Comparison of ENCODE assay signal across 6 fruit fly cellular contexts in the genomic region with DNA sequence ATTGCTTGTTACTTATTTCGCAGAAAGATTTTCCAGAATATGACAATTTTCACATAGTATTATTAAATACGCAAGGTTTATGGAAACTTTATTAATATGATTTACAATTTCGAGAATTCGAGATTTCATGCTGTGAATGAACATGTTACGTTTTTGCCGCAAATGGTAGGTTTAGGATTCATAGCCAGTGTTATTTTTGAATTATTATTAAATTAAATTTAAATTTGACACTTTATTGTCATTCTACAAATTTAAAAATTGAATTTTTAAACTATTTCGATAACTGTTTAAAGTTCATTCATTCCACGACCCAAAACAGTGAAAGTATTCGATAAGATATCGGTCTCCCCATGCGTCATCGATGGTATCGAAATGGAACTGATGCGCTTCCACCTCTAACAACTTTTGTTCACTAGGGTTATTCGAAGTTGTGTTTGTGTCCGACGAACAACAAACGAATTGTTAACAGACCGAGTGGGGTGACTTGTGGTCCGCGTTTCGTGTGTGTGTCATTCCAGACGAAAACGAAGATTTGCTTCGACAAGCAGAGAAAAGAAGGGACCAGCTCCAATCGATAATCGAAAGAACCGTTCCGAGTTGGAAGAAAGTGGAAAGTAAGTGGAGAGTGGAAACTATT.
TF ChIP-seq lines count a peak whose summit lies in the region.

TSS of gene CG32313 (minus strand) at position 51 of the 637 bp plus-strand sequence.
TSS of gene Pcyt1 (plus strand) at position 400 of the 637 bp plus-strand sequence.

- TF ChIP-seq CTCF in whole organism, embryonic (GFP tag; optimal IDR thresholded peaks at IDR 0.05; lab: Kevin White, UChicago) = no peak

TF ChIP-seq in Kc167, 6 proteins besides CTCF, POLR2A, EP300 and RAD21:
- TF ChIP-seq insv (optimal IDR thresholded peaks at IDR 0.05; lab: Kevin White, UChicago) (no peak), psq (optimal IDR thresholded peaks at IDR 0.05; lab: Kevin White, UChicago) (peak; percentile 72)

TF ChIP-seq in whole organism, adult, 20 proteins besides CTCF, POLR2A, EP300 and RAD21:
- peak; percentile 64 for TF ChIP-seq cic (GFP tag; optimal IDR thresholded peaks at IDR 0.05; lab: Kevin White, UChicago)
- peak; percentile 31 for TF ChIP-seq CG12768 (GFP tag; optimal IDR thresholded peaks at IDR 0.05; lab: Kevin White, UChicago)
- peak; percentile 70 for TF ChIP-seq CG33017 (tag; optimal IDR thresholded peaks at IDR 0.05; lab: Kevin White, UChicago)
- TF ChIP-seq CG1620 (GFP tag; optimal IDR thresholded peaks at IDR 0.05; lab: Kevin White, UChicago) = no peak
- TF ChIP-seq Mnt (GFP tag; optimal IDR thresholded peaks at IDR 0.05; lab: Kevin White, UChicago) = peak; percentile 78
- TF ChIP-seq Hr96 (GFP tag; optimal IDR thresholded peaks at IDR 0.05; lab: Kevin White, UChicago) = peak; percentile 46
- TF ChIP-seq Crg-1 (GFP tag; optimal IDR thresholded peaks at IDR 0.05; lab: Kevin White, UChicago) = peak; percentile 44
- peak; percentile 82 for TF ChIP-seq bab1 (GFP tag; optimal IDR thresholded peaks at IDR 0.05; lab: Kevin White, UChicago)
- peak; percentile 47 for TF ChIP-seq CG14711 (tag; optimal IDR thresholded peaks at IDR 0.05; lab: Kevin White, UChicago)
- TF ChIP-seq ovo (GFP tag; optimal IDR thresholded peaks at IDR 0.05; lab: Kevin White, UChicago) = no peak
- peak; percentile 53 for TF ChIP-seq CG7101 (tag; optimal IDR thresholded peaks at IDR 0.05; lab: Kevin White, UChicago)

TF ChIP-seq in whole organism, embryonic, 481 proteins besides CTCF, POLR2A, EP300 and RAD21 (continues in another document):
- no peak for TF ChIP-seq wor (GFP tag; IDR thresholded peaks at IDR 0.05; lab: Robert Waterston, UW)
- no peak for TF ChIP-seq bowl (GFP tag; IDR thresholded peaks at IDR 0.05; lab: Robert Waterston, UW)
- no peak for TF ChIP-seq Optix (GFP tag; IDR thresholded peaks at IDR 0.05; lab: Robert Waterston, UW)
- TF ChIP-seq ac (GFP tag; optimal IDR thresholded peaks at IDR 0.05; lab: Kevin White, UChicago) = no peak
- TF ChIP-seq Opbp (GFP tag; IDR thresholded peaks at IDR 0.05; lab: Robert Waterston, UW; ENCODE audit: partially characterized antibody) = peak; percentile 93
- TF ChIP-seq CG16863 (GFP tag; optimal IDR thresholded peaks at IDR 0.05; lab: Kevin White, UChicago) = no peak
- no peak; the same call in 1 of the 2 replicates for TF ChIP-seq Xrp1 (GFP tag; IDR thresholded peaks at IDR 0.05; lab: Robert Waterston, UW)
- TF ChIP-seq CG17361 (GFP tag; IDR thresholded peaks at IDR 0.05; lab: Robert Waterston, UW) = no peak
- TF ChIP-seq pros (GFP tag; optimal IDR thresholded peaks at IDR 0.05; lab: Kevin White, UChicago) = peak; percentile 92
- no peak for TF ChIP-seq dm (GFP tag; optimal IDR thresholded peaks at IDR 0.05; lab: Kevin White, UChicago)
- TF ChIP-seq sob (GFP tag; IDR thresholded peaks at IDR 0.05; lab: Robert Waterston, UW) = no peak
- TF ChIP-seq gce (GFP tag; IDR thresholded peaks at IDR 0.05; lab: Robert Waterston, UW) = no peak
- no peak for TF ChIP-seq ewg (GFP tag; optimal IDR thresholded peaks at IDR 0.05; lab: Kevin White, UChicago)
- TF ChIP-seq CG4282 (GFP tag; optimal IDR thresholded peaks at IDR 0.05; lab: Kevin White, UChicago) = no peak
- no peak for TF ChIP-seq CG18476 (GFP tag; optimal IDR thresholded peaks at IDR 0.05; lab: Kevin White, UChicago)
- TF ChIP-seq al (GFP tag; IDR thresholded peaks at IDR 0.05; lab: Robert Waterston, UW) = no peak
- TF ChIP-seq CG7271 (tag; optimal IDR thresholded peaks at IDR 0.05; lab: Kevin White, UChicago) = no peak
- no peak for TF ChIP-seq CG6254 (GFP tag; optimal IDR thresholded peaks at IDR 0.05; lab: Kevin White, UChicago)

TF ChIP-seq in whole organism, prepupa, 60 proteins besides CTCF, POLR2A, EP300 and RAD21:
- TF ChIP-seq Sox102F (GFP tag; optimal IDR thresholded peaks at IDR 0.05; lab: Kevin White, UChicago) = peak; percentile 15
- TF ChIP-seq esn (GFP tag; optimal IDR thresholded peaks at IDR 0.05; lab: Kevin White, UChicago) = peak; percentile 24
- peak; percentile 46 for TF ChIP-seq CG6854 (GFP tag; optimal IDR thresholded peaks at IDR 0.05; lab: Kevin White, UChicago)
- no peak for TF ChIP-seq dac (GFP tag; optimal IDR thresholded peaks at IDR 0.05; lab: Kevin White, UChicago)
- TF ChIP-seq Sox14 (GFP tag; optimal IDR thresholded peaks at IDR 0.05; lab: Kevin White, UChicago) = peak; percentile 28
- TF ChIP-seq Eip93F (GFP tag; optimal IDR thresholded peaks at IDR 0.05; lab: Kevin White, UChicago) = peak; percentile 31
- TF ChIP-seq Eip78C (GFP tag; lab: Kevin White, UChicago) = peak; percentile 67
- TF ChIP-seq CG11762 (GFP tag; optimal IDR thresholded peaks at IDR 0.05; lab: Kevin White, UChicago; ENCODE audit: insufficient read depth) = no peak
- peak; percentile 79 for TF ChIP-seq svp (GFP tag; lab: Kevin White, UChicago)

TF ChIP-seq in whole organism, pupa, 21 proteins besides CTCF, POLR2A, EP300 and RAD21:
- TF ChIP-seq rn (GFP tag; IDR thresholded peaks at IDR 0.05; lab: Robert Waterston, UW) (no peak), CG34367 (tag; optimal IDR thresholded peaks at IDR 0.05; lab: Kevin White, UChicago) (no peak), CG14655 (GFP tag; optimal IDR thresholded peaks at IDR 0.05; lab: Kevin White, UChicago) (no peak), CG9948 (tag; optimal IDR thresholded peaks at IDR 0.05; lab: Kevin White, UChicago) (no peak), Pif1B (GFP tag; optimal IDR thresholded peaks at IDR 0.05; lab: Kevin White, UChicago) (peak; percentile 30), CG10348 (GFP tag; IDR thresholded peaks at IDR 0.05; lab: Robert Waterston, UW) (no peak), CG12605 (GFP tag; IDR thresholded peaks at IDR 0.05; lab: Robert Waterston, UW) (0 out of 2 replicates have a peak, but pooled peaks have one; percentile 9), fd96Ca (GFP tag; IDR thresholded peaks at IDR 0.05; lab: Robert Waterston, UW) (no peak), EcR (GFP tag; optimal IDR thresholded peaks at IDR 0.05; lab: Kevin White, UChicago) (peak; percentile 30)

TF ChIP-seq in whole organism, wandering third instar larva, 38 proteins besides CTCF, POLR2A, EP300 and RAD21:
- TF ChIP-seq usp (GFP tag; optimal IDR thresholded peaks at IDR 0.05; lab: Kevin White, UChicago) (no peak), Hr83 (GFP tag; optimal IDR thresholded peaks at IDR 0.05; lab: Kevin White, UChicago; ENCODE audit: poor library complexity, severe bottlenecking) (peak; percentile 31), Sp1 (GFP tag; optimal IDR thresholded peaks at IDR 0.05; lab: Kevin White, UChicago) (peak; percentile 27), foxo (GFP tag; optimal IDR thresholded peaks at IDR 0.05; lab: Kevin White, UChicago) (peak in 1 of 2 experiments; percentile 6), Jra (GFP tag; optimal IDR thresholded peaks at IDR 0.05; lab: Kevin White, UChicago) (peak; percentile 13), woc (GFP tag; optimal IDR thresholded peaks at IDR 0.05; lab: Kevin White, UChicago) (no peak), br (GFP tag; optimal IDR thresholded peaks at IDR 0.05; lab: Kevin White, UChicago) (peak; percentile 33), Dif (GFP tag; optimal IDR thresholded peaks at IDR 0.05; lab: Kevin White, UChicago; ENCODE audit: partially characterized antibody) (peak; percentile 81)
